Fruit fly (Drosophila melanogaster): Measurements from ENCODE around the gene Hyls1.

- TF ChIP-seq CG8478 (optimal IDR thresholded peaks at IDR 0.05) (no peak), EcR (GFP tag; optimal IDR thresholded peaks at IDR 0.05) (no peak), usp (GFP tag; optimal IDR thresholded peaks at IDR 0.05) (no peak), psq (optimal IDR thresholded peaks at IDR 0.05) (no peak), pan (optimal IDR thresholded peaks at IDR 0.05) (no peak), Dll (optimal IDR thresholded peaks at IDR 0.05) (no peak)
Observed at dm6 chr2L:16352585-16353580, at the start of gene Hyls1, which contains the start of the genes chif and CG4455.

All from whole organism.